Worm (Caenorhabditis elegans) whole organism, midembryonic: ENCODE measurements around the gene Y37E11B.1.

Source experiments
- T22C8.4 ChIP-seq: fragments of 200-800 bp; sonication (Bioruptor generic); IDR thresholded peaks from 2 replicates; pipeline ENCODE4 v1.3.6; 2022; ENCODE audit warnings: missing genetic modification characterization, missing compliant biosample characterization
- flt-1 ChIP-seq: fragments of 200-800 bp; sonication (Bioruptor generic); IDR thresholded peaks from 2 replicates; pipeline ENCODE4 v1.3.6; 2022; ENCODE audit warnings: missing genetic modification characterization, missing compliant biosample characterization
- med-1 ChIP-seq: sonication (generic microtip); optimal IDR thresholded peaks from 2 replicates; lab custom pipeline; 2017; ENCODE audit warnings: missing genetic modification characterization, mild to moderate bottlenecking, missing compliant biosample characterization, antibody characterized with exemption, missing genetic modification reagents; ENCODE audit not compliant: insufficient read depth
- ref-1 ChIP-seq: fragments of 200-800 bp; sonication (Bioruptor generic); conservative IDR thresholded peaks from 2 replicates; pipeline ENCODE4 v1.3.6; 2022; ENCODE audit warnings: missing genetic modification reagents, missing genetic modification characterization, missing compliant biosample characterization
- tab-1 ChIP-seq: fragments of 200-800 bp; sonication (Bioruptor generic); IDR thresholded peaks from 2 replicates; pipeline ENCODE4 v1.3.6; 2022; ENCODE audit warnings: missing genetic modification characterization, missing compliant biosample characterization
- ztf-23 ChIP-seq: fragments of 200-800 bp; sonication (Bioruptor generic); IDR thresholded peaks from 2 replicates; pipeline ENCODE4 v1.3.6; 2022; ENCODE audit warnings: missing genetic modification reagents, missing genetic modification characterization, missing compliant biosample characterization
- ztf-29 ChIP-seq: fragments of 200-800 bp; sonication (Bioruptor generic); IDR thresholded peaks from 2 replicates; pipeline ENCODE4 v1.3.6; 2022; ENCODE audit warnings: missing genetic modification reagents, missing genetic modification characterization, missing compliant biosample characterization

- TF ChIP-seq T22C8.4 (GFP tag; lab: Robert Waterston, UW) (no peak), ztf-23 (GFP tag; lab: Robert Waterston, UW) (no peak), flt-1 (GFP tag; lab: Robert Waterston, UW) (no peak), med-1 (GFP tag; lab: Kevin White, UChicago) (no peak), tab-1 (GFP tag; lab: Robert Waterston, UW) (no peak), ref-1 (no peak), ztf-29 (GFP tag; lab: Robert Waterston, UW) (no peak)
Measured at ce11 chrIV:3593513-3593912, 14.1 kb downstream of the Y37E11B.1 start, which contains the start of gene taf-2.
